Worm (Caenorhabditis elegans): ENCODE measurements around the gene str-229.

str-229 gene

ce11 chrV:3921635-3922034 is 19.3 kb upstream of the str-229 start, which contains the start of gene srx-65:
srx-65 (plus strand) TSS chrV:3921935.
- no peak for TF ChIP-seq blmp-1 (tag; optimal IDR thresholded peaks at IDR 0.05)
- no peak for TF ChIP-seq nhr-237 (tag; optimal IDR thresholded peaks at IDR 0.05)
- TF ChIP-seq mep-1 (tag; optimal IDR thresholded peaks at IDR 0.05): no peak
- TF ChIP-seq flh-1 (GFP tag; optimal IDR thresholded peaks at IDR 0.05): no peak
- TF ChIP-seq nhr-12 (tag; optimal IDR thresholded peaks at IDR 0.05): no peak
- TF ChIP-seq nhr-2 (tag; optimal IDR thresholded peaks at IDR 0.05): no peak
- TF ChIP-seq elt-1 (tag; optimal IDR thresholded peaks at IDR 0.05; ENCODE audit: borderline replicate concordance, insufficient read depth): no peak
- no peak for TF ChIP-seq tbx-8 (GFP tag; optimal IDR thresholded peaks at IDR 0.05)
- no peak for TF ChIP-seq snpc-4 (tag; optimal IDR thresholded peaks at IDR 0.05)
- no peak for TF ChIP-seq ceh-83 (GFP tag; optimal IDR thresholded peaks at IDR 0.05)
- no peak for TF ChIP-seq pha-4 (tag; optimal IDR thresholded peaks at IDR 0.05)
- TF ChIP-seq sptf-1 (tag; optimal IDR thresholded peaks at IDR 0.05): no peak
- TF ChIP-seq unc-62 (GFP tag; optimal IDR thresholded peaks at IDR 0.05): no peak
- TF ChIP-seq hlh-1 (tag; optimal IDR thresholded peaks at IDR 0.05): no peak
- no peak for TF ChIP-seq bed-3 (GFP tag; optimal IDR thresholded peaks at IDR 0.05)
- no peak for TF ChIP-seq sem-2 (GFP tag; optimal IDR thresholded peaks at IDR 0.05)
- TF ChIP-seq ztf-11 (tag; optimal IDR thresholded peaks at IDR 0.05): no peak
- no peak for TF ChIP-seq cnd-1 (tag; optimal IDR thresholded peaks at IDR 0.05)
- no peak for TF ChIP-seq drap-1 (GFP tag; optimal IDR thresholded peaks at IDR 0.05)
- TF ChIP-seq ceh-43 (GFP tag; optimal IDR thresholded peaks at IDR 0.05): no peak

DNA sequence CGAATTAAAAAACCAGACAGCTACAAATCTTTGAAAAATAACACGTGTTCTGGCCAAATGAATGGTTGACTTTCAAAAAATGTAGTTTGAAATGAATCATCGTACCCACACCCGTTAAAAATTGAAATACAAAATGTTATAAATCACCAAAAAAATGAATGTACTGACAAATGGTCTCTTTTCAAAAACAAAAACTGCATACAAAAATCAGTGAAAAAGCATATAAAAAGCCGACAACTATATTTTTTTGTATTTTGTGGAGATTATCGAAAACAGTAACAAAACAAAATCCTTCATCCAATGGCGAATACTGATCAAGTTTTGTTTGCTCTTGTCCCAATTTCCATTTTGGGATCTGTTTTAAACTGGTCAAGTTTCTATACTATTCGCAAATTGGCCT is 16.9 kb upstream of the str-229 start, which contains the start of gene srx-66:
TSS of gene srx-66 (plus strand) at position 301 of the 400 bp plus-strand sequence.
- no peak for TF ChIP-seq nhr-76 (tag; optimal IDR thresholded peaks at IDR 0.05)
- no peak for TF ChIP-seq unc-39 (tag; optimal IDR thresholded peaks at IDR 0.05)
- no peak for TF ChIP-seq ztf-11 (tag; optimal IDR thresholded peaks at IDR 0.05)
- TF ChIP-seq unc-120 (tag; optimal IDR thresholded peaks at IDR 0.05; ENCODE audit: poor library complexity, severe bottlenecking): no peak
- no peak for TF ChIP-seq unc-62 (GFP tag; optimal IDR thresholded peaks at IDR 0.05)
- TF ChIP-seq nhr-2 (tag; optimal IDR thresholded peaks at IDR 0.05): no peak
- no peak for TF ChIP-seq tbx-8 (GFP tag; optimal IDR thresholded peaks at IDR 0.05)
- TF ChIP-seq sem-2 (GFP tag; optimal IDR thresholded peaks at IDR 0.05): no peak

- TF ChIP-seq ceh-83 (GFP tag; optimal IDR thresholded peaks at IDR 0.05) (no peak), lin-32 (GFP tag; optimal IDR thresholded peaks at IDR 0.05) (no peak), tbx-8 (GFP tag; optimal IDR thresholded peaks at IDR 0.05) (no peak)
Observed at ce11 chrV:3916480-3916879, 14.1 kb upstream of the str-229 start, which contains the start of gene srx-67. srx-67 (plus strand) TSS chrV:3916780.

- TF ChIP-seq unc-120 (tag; optimal IDR thresholded peaks at IDR 0.05; ENCODE audit: poor library complexity, severe bottlenecking) (no peak), mab-5 (tag; optimal IDR thresholded peaks at IDR 0.05) (no peak), ceh-39 (tag; optimal IDR thresholded peaks at IDR 0.05) (no peak), lin-32 (GFP tag; optimal IDR thresholded peaks at IDR 0.05) (no peak), nhr-12 (tag; optimal IDR thresholded peaks at IDR 0.05) (no peak), elt-3 (tag; optimal IDR thresholded peaks at IDR 0.05) (no peak), lsy-2 (tag; optimal IDR thresholded peaks at IDR 0.05) (no peak), bed-3 (GFP tag; optimal IDR thresholded peaks at IDR 0.05) (no peak), nhr-28 (tag; optimal IDR thresholded peaks at IDR 0.05) (no peak), unc-39 (tag; optimal IDR thresholded peaks at IDR 0.05) (no peak), sem-2 (GFP tag; optimal IDR thresholded peaks at IDR 0.05) (no peak), sptf-1 (tag; optimal IDR thresholded peaks at IDR 0.05) (no peak), nhr-2 (tag; optimal IDR thresholded peaks at IDR 0.05) (no peak), elt-1 (tag; optimal IDR thresholded peaks at IDR 0.05; ENCODE audit: borderline replicate concordance, insufficient read depth) (no peak), ztf-11 (tag; optimal IDR thresholded peaks at IDR 0.05) (no peak), tbx-8 (GFP tag; optimal IDR thresholded peaks at IDR 0.05) (no peak), hlh-1 (tag; optimal IDR thresholded peaks at IDR 0.05) (no peak), ceh-43 (GFP tag; optimal IDR thresholded peaks at IDR 0.05) (no peak)
Observed at ce11 chrV:3913131-3913530, 10.8 kb upstream of the str-229 start.

DNA sequence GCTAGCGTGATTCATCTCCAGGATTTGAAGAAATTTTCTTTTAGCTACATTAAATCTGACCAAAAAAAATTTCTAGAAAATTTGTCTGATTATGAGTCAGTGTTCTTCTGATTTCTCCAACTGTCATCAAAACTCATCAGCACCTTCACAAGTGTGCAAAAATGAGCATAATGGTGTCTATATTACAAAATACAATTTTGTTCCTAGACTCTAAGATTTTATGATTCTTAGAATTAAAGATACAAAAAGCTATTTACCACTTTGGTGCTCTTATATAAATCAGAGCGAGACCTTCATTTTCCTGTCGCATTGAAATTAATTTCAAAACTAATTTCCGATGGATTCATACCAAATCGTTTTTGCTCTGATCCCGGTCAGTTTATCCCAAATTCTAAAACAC is 10.1 kb upstream of the str-229 start, which contains the start of gene srx-68:
TSS of gene srx-68 (plus strand) at position 301 of the 400 bp plus-strand sequence.
- TF ChIP-seq elt-3 (tag; optimal IDR thresholded peaks at IDR 0.05) (no peak), ham-2 (GFP tag; optimal IDR thresholded peaks at IDR 0.05) (no peak), M03D4.4 (tag; optimal IDR thresholded peaks at IDR 0.05) (no peak), nhr-12 (tag; optimal IDR thresholded peaks at IDR 0.05) (no peak), zip-8 (tag; optimal IDR thresholded peaks at IDR 0.05) (no peak), nhr-76 (tag; optimal IDR thresholded peaks at IDR 0.05) (no peak), lsy-2 (tag; optimal IDR thresholded peaks at IDR 0.05) (no peak), sptf-1 (tag; optimal IDR thresholded peaks at IDR 0.05) (no peak), ces-1 (GFP tag; optimal IDR thresholded peaks at IDR 0.05) (no peak), pha-4 (tag; optimal IDR thresholded peaks at IDR 0.05) (no peak), flh-1 (GFP tag; optimal IDR thresholded peaks at IDR 0.05) (no peak), ceh-83 (GFP tag; optimal IDR thresholded peaks at IDR 0.05) (no peak), nhr-237 (tag; optimal IDR thresholded peaks at IDR 0.05) (no peak)
